Worm (Caenorhabditis elegans) whole organism, late embryonic: ENCODE measurements around the gene pak-1.

Source experiments
- F13H6.1 ChIP-seq: sonication (generic microtip); optimal IDR thresholded peaks from 2 replicates; lab custom pipeline; 2016; ENCODE audit warnings: missing genetic modification characterization, missing compliant biosample characterization
- K02D7.2 ChIP-seq: sonication (generic microtip); optimal IDR thresholded peaks from 2 replicates; lab custom pipeline; 2017; ENCODE audit warnings: mild to moderate bottlenecking, missing genetic modification characterization, missing compliant biosample characterization
- Y22D7AL.16 ChIP-seq: sonication (generic microtip); optimal IDR thresholded peaks from 2 replicates; lab custom pipeline; 2016; ENCODE audit warnings: missing genetic modification characterization, missing compliant biosample characterization
- ama-1 ChIP-seq: fragments of 150-350 bp; optimal IDR thresholded peaks from 2 replicates; lab custom pipeline; 2014
- ceh-18 ChIP-seq: sonication (generic microtip); optimal IDR thresholded peaks from 2 replicates; lab custom pipeline; 2016; ENCODE audit warnings: missing genetic modification characterization, missing compliant biosample characterization
- ceh-19 ChIP-seq: fragments of 200-800 bp; sonication (Bioruptor generic); optimal IDR thresholded peaks from 2 replicates; lab custom pipeline; 2018; ENCODE audit warnings: mild to moderate bottlenecking, missing genetic modification characterization, missing compliant biosample characterization
- ceh-2 ChIP-seq: sonication (generic microtip); optimal IDR thresholded peaks from 2 replicates; lab custom pipeline; 2016; ENCODE audit warnings: missing genotype, missing genetic modification characterization, missing compliant biosample characterization
- ceh-24 ChIP-seq: sonication (generic microtip); optimal IDR thresholded peaks from 2 replicates; lab custom pipeline; 2016; ENCODE audit warnings: mild to moderate bottlenecking, missing genetic modification characterization, missing compliant biosample characterization
- ceh-48 ChIP-seq: sonication (generic microtip); optimal IDR thresholded peaks from 2 replicates; lab custom pipeline; 2016; ENCODE audit warnings: missing genetic modification characterization, inconsistent platforms, missing compliant biosample characterization
- ceh-9 ChIP-seq: sonication (generic microtip); optimal IDR thresholded peaks from 2 replicates; lab custom pipeline; 2016; ENCODE audit warnings: mild to moderate bottlenecking, missing genetic modification characterization, inconsistent platforms, missing compliant biosample characterization
- che-1 ChIP-seq: sonication (generic microtip); optimal IDR thresholded peaks from 2 replicates; lab custom pipeline; 2016; ENCODE audit warnings: mild to moderate bottlenecking, missing genetic modification characterization, missing compliant biosample characterization
- dve-1 ChIP-seq: sonication (generic microtip); optimal IDR thresholded peaks from 2 replicates; lab custom pipeline; 2017; ENCODE audit warnings: antibody characterized with exemption, mild to moderate bottlenecking, missing genetic modification characterization, missing compliant biosample characterization
- elt-2 ChIP-seq: sonication (generic microtip); optimal IDR thresholded peaks from 2 replicates; lab custom pipeline; 2016; ENCODE audit warnings: missing genetic modification reagents, missing genetic modification characterization, missing compliant biosample characterization
- elt-4 ChIP-seq: sonication (generic microtip); optimal IDR thresholded peaks from 2 replicates; lab custom pipeline; 2016; ENCODE audit warnings: missing genetic modification characterization, missing compliant biosample characterization
- eyg-1 ChIP-seq: sonication (generic microtip); optimal IDR thresholded peaks from 2 replicates; lab custom pipeline; 2016; ENCODE audit warnings: missing genotype, missing genetic modification characterization, missing compliant biosample characterization
- fkh-10 ChIP-seq: fragments of 150-350 bp; optimal IDR thresholded peaks from 2 replicates; lab custom pipeline; 2014; ENCODE audit warnings: missing biosample characterization, missing genetic modification reagents, missing genetic modification characterization
- fkh-6 ChIP-seq: sonication (generic microtip); optimal IDR thresholded peaks from 2 replicates; lab custom pipeline; 2016; ENCODE audit warnings: missing genetic modification characterization, missing compliant biosample characterization
- hlh-15 ChIP-seq: sonication (generic microtip); optimal IDR thresholded peaks from 2 replicates; lab custom pipeline; 2016; ENCODE audit warnings: missing genetic modification characterization, missing compliant biosample characterization
- hlh-6 ChIP-seq: sonication (generic microtip); optimal IDR thresholded peaks from 2 replicates; lab custom pipeline; 2016; ENCODE audit warnings: missing genotype, missing genetic modification characterization, missing compliant biosample characterization
- hlh-8 ChIP-seq: sonication (generic microtip); optimal IDR thresholded peaks from 2 replicates; lab custom pipeline; 2016; ENCODE audit warnings: missing genotype, missing genetic modification characterization, missing compliant biosample characterization
- lin-11 ChIP-seq: fragments of 200-800 bp; sonication (Bioruptor generic); optimal IDR thresholded peaks from 2 replicates; lab custom pipeline; 2018; ENCODE audit warnings: mild to moderate bottlenecking, missing genetic modification characterization, missing compliant biosample characterization
- madf-2 ChIP-seq: sonication (generic microtip); optimal IDR thresholded peaks from 2 replicates; lab custom pipeline; 2017; ENCODE audit warnings: missing genetic modification characterization, missing compliant biosample characterization
- mec-3 ChIP-seq: sonication (generic microtip); optimal IDR thresholded peaks from 2 replicates; lab custom pipeline; 2016; ENCODE audit warnings: borderline replicate concordance, missing genetic modification characterization, missing compliant biosample characterization
- nhr-232 ChIP-seq: sonication (generic microtip); optimal IDR thresholded peaks from 2 replicates; lab custom pipeline; 2016; ENCODE audit warnings: missing genetic modification characterization, missing compliant biosample characterization
- npax-4 ChIP-seq: sonication (generic microtip); optimal IDR thresholded peaks from 2 replicates; lab custom pipeline; 2016; ENCODE audit warnings: missing genetic modification characterization, missing compliant biosample characterization
- pag-3 ChIP-seq: sonication (generic microtip); optimal IDR thresholded peaks from 2 replicates; lab custom pipeline; 2016; ENCODE audit warnings: missing compliant biosample characterization, missing genetic modification characterization, borderline replicate concordance
- pat-9 ChIP-seq: fragments of 200-800 bp; sonication (Bioruptor generic); optimal IDR thresholded peaks from 2 replicates; lab custom pipeline; 2018; ENCODE audit warnings: mild to moderate bottlenecking, missing genetic modification characterization, moderate library complexity, missing compliant biosample characterization
- pax-1 ChIP-seq: fragments of 150-350 bp; optimal IDR thresholded peaks from 2 replicates; lab custom pipeline; 2014; ENCODE audit warnings: missing biosample characterization, missing genetic modification characterization
- pqm-1 ChIP-seq: sonication (generic microtip); optimal IDR thresholded peaks from 2 replicates; lab custom pipeline; 2016; ENCODE audit warnings: missing genetic modification characterization, missing compliant biosample characterization
- pros-1 ChIP-seq: fragments of 150-350 bp; optimal IDR thresholded peaks from 2 replicates; lab custom pipeline; 2014; ENCODE audit warnings: missing biosample characterization, missing genetic modification reagents, missing genetic modification characterization
- sox-2 ChIP-seq: fragments of 200-800 bp; sonication (Bioruptor generic); IDR thresholded peaks from 2 replicates; pipeline ENCODE4 v1.3.6; 2022; ENCODE audit warnings: missing genetic modification reagents, missing genetic modification characterization, missing compliant biosample characterization
- sox-4 ChIP-seq: sonication (generic microtip); optimal IDR thresholded peaks from 2 replicates; lab custom pipeline; 2017; ENCODE audit warnings: mild to moderate bottlenecking, missing genetic modification characterization, inconsistent platforms, missing compliant biosample characterization
- syd-9 ChIP-seq: sonication (generic microtip); optimal IDR thresholded peaks from 2 replicates; lab custom pipeline; 2016; ENCODE audit warnings: mild to moderate bottlenecking, missing genetic modification characterization, moderate library complexity, missing compliant biosample characterization
- tbx-2 ChIP-seq: sonication (generic microtip); optimal IDR thresholded peaks from 2 replicates; lab custom pipeline; 2016; ENCODE audit warnings: missing genetic modification characterization, missing compliant biosample characterization
- ttx-3 ChIP-seq: sonication (generic microtip); optimal IDR thresholded peaks from 2 replicates; lab custom pipeline; 2016; ENCODE audit warnings: missing genetic modification reagents, missing genetic modification characterization, missing compliant biosample characterization
- unc-3 ChIP-seq, 2 experiments: fragments of 200-800 bp in 1 of 2; sonication (Bioruptor generic) in 1 of 2; sonication (generic microtip) in 1 of 2; conservative IDR thresholded peaks in 1 of 2; optimal IDR thresholded peaks in 1 of 2; 2 replicates each; pipeline versions ENCODE4 v1.3.6 to Lab custom; 2016 to 2022; ENCODE audit warnings: missing compliant biosample characterization in 2 of 2, missing genetic modification characterization in 2 of 2, missing genetic modification reagents in 1 of 2
- unc-86 ChIP-seq: sonication (generic microtip); optimal IDR thresholded peaks from 2 replicates; lab custom pipeline; 2016; ENCODE audit warnings: missing genetic modification characterization, missing compliant biosample characterization
- zip-5 ChIP-seq: sonication (generic microtip); optimal IDR thresholded peaks from 2 replicates; lab custom pipeline; 2016; ENCODE audit warnings: missing genetic modification characterization, missing compliant biosample characterization

The pak-1 gene

DNA sequence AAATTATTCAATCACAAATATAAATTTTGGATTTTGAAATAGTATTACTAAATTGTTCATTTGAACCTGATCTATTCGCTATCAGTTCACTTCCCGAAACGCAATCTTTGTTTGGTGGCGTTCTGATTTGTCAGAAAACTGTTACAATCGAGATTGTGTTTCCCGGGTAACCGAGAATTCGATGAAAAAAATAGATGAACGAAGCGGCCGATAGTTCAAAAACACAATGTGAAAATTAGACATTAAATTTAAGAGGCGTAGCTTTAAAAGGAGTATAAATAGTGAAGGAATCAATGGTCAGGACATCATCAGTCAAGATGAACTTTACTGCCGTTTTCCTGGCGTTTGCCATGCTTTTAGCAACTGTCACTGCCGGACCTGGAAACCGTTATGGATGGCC lies 37.4 kb upstream of the pak-1 start, which contains the start of gene C45B2.1:
Gene C45B2.1 (plus strand): TSS at position 301 of the 400 bp plus-strand sequence.
- no peak for TF ChIP-seq K02D7.2 (tag; lab: Kevin White, UChicago)
- TF ChIP-seq elt-4 (tag; lab: Kevin White, UChicago), result no peak
- TF ChIP-seq pat-9 (tag; lab: Kevin White, UChicago), result no peak
- TF ChIP-seq ceh-2 (tag; lab: Kevin White, UChicago), result no peak
- no peak for TF ChIP-seq npax-4 (tag; lab: Kevin White, UChicago)
- TF ChIP-seq eyg-1, result no peak
- no peak for TF ChIP-seq nhr-232 (tag; lab: Kevin White, UChicago)
- no peak for TF ChIP-seq ceh-18 (tag; lab: Kevin White, UChicago)
- TF ChIP-seq fkh-10, result no peak
- no peak for TF ChIP-seq hlh-15
- TF ChIP-seq pros-1 (tag; lab: Kevin White, UChicago), result no peak
- no peak for TF ChIP-seq syd-9 (tag; lab: Kevin White, UChicago)
- TF ChIP-seq ttx-3 (tag; lab: Kevin White, UChicago), result no peak
- TF ChIP-seq che-1 (tag; lab: Kevin White, UChicago), result no peak
- TF ChIP-seq sox-4 (tag; lab: Kevin White, UChicago), result no peak

- no peak for TF ChIP-seq madf-2 (tag; lab: Kevin White, UChicago)
- no peak for TF ChIP-seq dve-1
- TF ChIP-seq K02D7.2 (tag; lab: Kevin White, UChicago), result no peak
- no peak for TF ChIP-seq elt-2 (tag; lab: Kevin White, UChicago)
- no peak for TF ChIP-seq ceh-24
- no peak for TF ChIP-seq tbx-2 (tag; lab: Kevin White, UChicago)
- no peak for TF ChIP-seq pag-3 (tag; lab: Kevin White, UChicago)
- no peak for TF ChIP-seq hlh-6 (tag; lab: Kevin White, UChicago)
- TF ChIP-seq unc-86 (tag; lab: Kevin White, UChicago), result no peak
These were observed 36.0 kb upstream of the pak-1 start, which contains the start of gene C45B2.2 for ce11 chrX:6084439-6084838. Gene C45B2.2, plus strand, starts transcription at chrX:6084739.

ce11 chrX:6082660-6083059 lies 34.3 kb upstream of the pak-1 start, which contains the start of gene C45B2.3:
Gene C45B2.3, plus strand, starts transcription at chrX:6082960.
- TF ChIP-seq pros-1 (tag; lab: Kevin White, UChicago), result no peak
- no peak for TF ChIP-seq Y22D7AL.16
- no peak for TF ChIP-seq unc-86 (tag; lab: Kevin White, UChicago)

- TF ChIP-seq elt-2 (tag; lab: Kevin White, UChicago), result peak; percentile 28
- no peak for TF ChIP-seq mec-3 (tag; lab: Kevin White, UChicago)
- TF ChIP-seq pqm-1 (tag; lab: Kevin White, UChicago), result no peak
- no peak for TF ChIP-seq ama-1 (lab: Kevin White, UChicago)
These were observed 33.4 kb upstream of the pak-1 start for ce11 chrX:6081793-6082192.

ce11 chrX:6075209-6075608 lies 26.8 kb upstream of the pak-1 start, which contains the start of gene lgc-58:
Gene lgc-58, plus strand, starts transcription at chrX:6075509.
- TF ChIP-seq fkh-6 (tag; lab: Kevin White, UChicago) (no peak), zip-5 (tag; lab: Kevin White, UChicago) (no peak), K02D7.2 (tag; lab: Kevin White, UChicago) (no peak), hlh-8 (tag; lab: Kevin White, UChicago) (no peak), ama-1 (lab: Kevin White, UChicago) (no peak), lin-11 (tag; lab: Kevin White, UChicago) (no peak), ceh-19 (no peak), ceh-9 (tag; lab: Kevin White, UChicago) (no peak), ceh-48 (tag; lab: Kevin White, UChicago) (no peak), sox-2 (GFP tag; lab: Robert Waterston, UW) (no peak), elt-4 (tag; lab: Kevin White, UChicago) (no peak), F13H6.1 (tag; lab: Kevin White, UChicago) (no peak), pax-1 (tag; lab: Kevin White, UChicago) (no peak), unc-3 (GFP tag; conservative IDR thresholded peaks at IDR 0.05; lab: Robert Waterston, UW) (no peak), unc-3 (tag; optimal IDR thresholded peaks at IDR 0.05; lab: Kevin White, UChicago) (no peak), pqm-1 (tag; lab: Kevin White, UChicago) (no peak)
- TF ChIP-seq, all 69 proteins: peak for 0
